Fruit fly (Drosophila melanogaster) whole organism, embryonic: ENCODE data around the gene Vm32E.

Source experiments
- ATbp ChIP-seq: fragments of 200-800 bp; sonication (Bioruptor generic); optimal IDR thresholded peaks from 2 replicates; lab custom pipeline; 2017; ENCODE audit warnings: missing biosample characterization, mild to moderate bottlenecking, missing genetic modification characterization, missing genetic modification reagents
- Aef1 ChIP-seq: fragments of 200-800 bp; sonication (Bioruptor generic); IDR thresholded peaks from 3 replicates; pipeline ENCODE4 v1.3.6; 2022; ENCODE audit warnings: missing biosample characterization, missing genetic modification characterization
- CG10321 ChIP-seq: fragments of 200-800 bp; sonication (Bioruptor generic); IDR thresholded peaks from 2 replicates; pipeline ENCODE4 v1.3.6; 2022; ENCODE audit warnings: missing biosample characterization, missing genetic modification characterization
- CG10543 ChIP-seq: fragments of 200-800 bp; sonication (Bioruptor generic); optimal IDR thresholded peaks from 3 replicates; lab custom pipeline; 2017; ENCODE audit warnings: missing biosample characterization, mild to moderate bottlenecking, missing genetic modification characterization, moderate library complexity
- CG12744 ChIP-seq: fragments of 200-800 bp; sonication (Bioruptor generic); optimal IDR thresholded peaks from 2 replicates; lab custom pipeline; 2016; ENCODE audit warnings: missing biosample characterization, missing genetic modification characterization
- CG14441 ChIP-seq: fragments of 200-800 bp; sonication (Bioruptor generic); IDR thresholded peaks from 2 replicates; pipeline ENCODE4 v1.3.6; 2022; ENCODE audit warnings: missing biosample characterization, missing genetic modification characterization
- CG14667 ChIP-seq: fragments of 200-800 bp; sonication (Bioruptor generic); IDR thresholded peaks from 2 replicates; pipeline ENCODE4 v1.3.6; 2022; ENCODE audit warnings: missing biosample characterization, missing genetic modification characterization
- CG1529 ChIP-seq: fragments of 200-800 bp; sonication (Bioruptor generic); optimal IDR thresholded peaks from 3 replicates; lab custom pipeline; 2018; ENCODE audit warnings: missing biosample characterization, missing genetic modification characterization
- CG17912 ChIP-seq: fragments of 200-800 bp; sonication (Bioruptor generic); optimal IDR thresholded peaks from 2 replicates; lab custom pipeline; 2018; ENCODE audit warnings: missing biosample characterization, mild to moderate bottlenecking, missing genetic modification characterization
- CG18476 ChIP-seq: fragments of 200-800 bp; sonication (Bioruptor generic); optimal IDR thresholded peaks from 2 replicates; lab custom pipeline; 2016; ENCODE audit warnings: missing biosample characterization, mild to moderate bottlenecking, missing genetic modification characterization
- CG3838 ChIP-seq: fragments of 200-800 bp; sonication (Bioruptor generic); optimal IDR thresholded peaks from 3 replicates; lab custom pipeline; 2016; ENCODE audit warnings: missing biosample characterization, missing genetic modification characterization
- CG6654 ChIP-seq: fragments of 200-800 bp; sonication (Bioruptor generic); optimal IDR thresholded peaks from 2 replicates; lab custom pipeline; 2017; ENCODE audit warnings: missing biosample characterization, mild to moderate bottlenecking, missing genetic modification characterization
- CG8290 ChIP-seq, 3 experiments: fragments of 200-800 bp; sonication (Bioruptor generic); optimal IDR thresholded peaks; 2 replicates each; lab custom pipeline; 2016 to 2019; ENCODE audit warnings: missing biosample characterization in 3 of 3, missing genetic modification characterization in 3 of 3, mild to moderate bottlenecking in 2 of 3, moderate library complexity in 1 of 3
- CG8388 ChIP-seq: fragments of 200-800 bp; sonication (Bioruptor generic); optimal IDR thresholded peaks from 2 replicates; lab custom pipeline; 2019; ENCODE audit warnings: missing biosample characterization, mild to moderate bottlenecking, missing genetic modification characterization, moderate library complexity
- Dbx ChIP-seq: fragments of 200-800 bp; sonication (Bioruptor generic); IDR thresholded peaks from 3 replicates; pipeline ENCODE4 v1.3.6; 2022; ENCODE audit warnings: missing biosample characterization, missing genetic modification characterization
- Drgx ChIP-seq: fragments of 200-800 bp; sonication (Bioruptor generic); IDR thresholded peaks from 2 replicates; pipeline ENCODE4 v1.3.6; 2022; ENCODE audit warnings: missing biosample characterization, missing genetic modification characterization
- Fer3 ChIP-seq: fragments of 200-800 bp; sonication (Bioruptor generic); optimal IDR thresholded peaks from 2 replicates; lab custom pipeline; 2018; ENCODE audit warnings: missing biosample characterization, mild to moderate bottlenecking, missing genetic modification characterization, moderate library complexity
- Gug ChIP-seq: fragments of 200-800 bp; sonication (Bioruptor generic); IDR thresholded peaks from 4 replicates; pipeline ENCODE4 v1.3.6; 2022; ENCODE audit warnings: missing biosample characterization, missing genetic modification characterization
- Hand ChIP-seq: fragments of 200-800 bp; sonication (Bioruptor generic); optimal IDR thresholded peaks from 2 replicates; lab custom pipeline; 2017; ENCODE audit warnings: mild to moderate bottlenecking, missing biosample characterization, missing genetic modification reagents, missing genetic modification characterization
- NC2β ChIP-seq: fragments of 200-800 bp; sonication (Bioruptor generic); optimal IDR thresholded peaks from 2 replicates; lab custom pipeline; 2016; ENCODE audit warnings: missing biosample characterization, missing genetic modification characterization
- NfI ChIP-seq: fragments of 200-800 bp; sonication (Bioruptor generic); optimal IDR thresholded peaks from 3 replicates; lab custom pipeline; 2018; ENCODE audit warnings: missing biosample characterization, mild to moderate bottlenecking, missing genetic modification characterization, moderate library complexity
- Ptx1 ChIP-seq: fragments of 200-800 bp; sonication (Bioruptor generic); IDR thresholded peaks from 2 replicates; pipeline ENCODE4 v1.3.6; 2022; ENCODE audit warnings: missing biosample characterization, missing genetic modification characterization
- Spps ChIP-seq: fragments of 200-800 bp; sonication (Bioruptor generic); optimal IDR thresholded peaks from 2 replicates; lab custom pipeline; 2018; ENCODE audit warnings: missing biosample characterization, mild to moderate bottlenecking, missing genetic modification characterization
- ac ChIP-seq: fragments of 200-800 bp; sonication (Bioruptor generic); optimal IDR thresholded peaks from 3 replicates; lab custom pipeline; 2017; ENCODE audit warnings: missing biosample characterization, mild to moderate bottlenecking, missing genetic modification characterization
- bigmax ChIP-seq: fragments of 200-800 bp; sonication (Bioruptor generic); optimal IDR thresholded peaks from 2 replicates; lab custom pipeline; 2018; ENCODE audit warnings: missing biosample characterization, mild to moderate bottlenecking, missing genetic modification characterization
- cas ChIP-seq: fragments of 200-800 bp; sonication (Bioruptor generic); IDR thresholded peaks from 2 replicates; pipeline ENCODE4 v1.3.6; 2022; ENCODE audit warnings: missing biosample characterization, missing genetic modification characterization
- caup ChIP-seq: fragments of 200-800 bp; sonication (Bioruptor generic); optimal IDR thresholded peaks from 3 replicates; lab custom pipeline; 2017; ENCODE audit warnings: missing biosample characterization, mild to moderate bottlenecking, missing genetic modification characterization, moderate library complexity; ENCODE audit not compliant: severe bottlenecking
- corto ChIP-seq: fragments of 200-800 bp; sonication (Bioruptor generic); optimal IDR thresholded peaks from 2 replicates; lab custom pipeline; 2016; ENCODE audit warnings: missing biosample characterization, mild to moderate bottlenecking, missing genetic modification characterization, moderate library complexity
- cwo ChIP-seq: fragments of 200-800 bp; sonication (Bioruptor generic); optimal IDR thresholded peaks from 3 replicates; lab custom pipeline; 2017; ENCODE audit warnings: missing biosample characterization, missing genetic modification characterization, mild to moderate bottlenecking, moderate library complexity, missing genetic modification reagents
- disco-r ChIP-seq: fragments of 200-800 bp; sonication (Bioruptor generic); optimal IDR thresholded peaks from 2 replicates; lab custom pipeline; 2016; ENCODE audit warnings: missing biosample characterization, missing genetic modification characterization
- dmrt99B ChIP-seq: fragments of 200-800 bp; sonication (Bioruptor generic); optimal IDR thresholded peaks from 2 replicates; lab custom pipeline; 2018; ENCODE audit warnings: missing biosample characterization, mild to moderate bottlenecking, missing genetic modification characterization, moderate library complexity
- exex ChIP-seq: fragments of 200-800 bp; sonication (Bioruptor generic); optimal IDR thresholded peaks from 4 replicates; lab custom pipeline; 2018; ENCODE audit warnings: missing biosample characterization, mild to moderate bottlenecking, missing genetic modification characterization, moderate library complexity
- gem ChIP-seq: fragments of 200-800 bp; sonication (Bioruptor generic); optimal IDR thresholded peaks from 2 replicates; lab custom pipeline; 2019; ENCODE audit warnings: missing biosample characterization, mild to moderate bottlenecking, missing genetic modification characterization, moderate library complexity
- grau ChIP-seq: fragments of 200-800 bp; optimal IDR thresholded peaks from 3 replicates; lab custom pipeline; 2019; ENCODE audit warnings: missing biosample characterization, mild to moderate bottlenecking, missing genetic modification characterization, moderate library complexity
- gsb ChIP-seq: fragments of 200-800 bp; sonication (Bioruptor generic); IDR thresholded peaks from 2 replicates; pipeline ENCODE4 v1.3.6; 2022; ENCODE audit warnings: missing biosample characterization, missing genetic modification characterization
- h ChIP-seq: fragments of >200 bp; optimal IDR thresholded peaks from 2 replicates; lab custom pipeline; 2017
- kni ChIP-seq: fragments of 200-800 bp; sonication (Bioruptor generic); optimal IDR thresholded peaks from 3 replicates; lab custom pipeline; 2017; ENCODE audit warnings: mild to moderate bottlenecking, missing biosample characterization, missing genetic modification reagents, missing genetic modification characterization
- lmd ChIP-seq: fragments of 200-800 bp; sonication (Bioruptor generic); IDR thresholded peaks from 2 replicates; pipeline ENCODE4 v1.3.6; 2022; ENCODE audit warnings: missing biosample characterization, missing genetic modification characterization
- nau ChIP-seq: fragments of 200-800 bp; sonication (Bioruptor generic); optimal IDR thresholded peaks from 3 replicates; lab custom pipeline; 2017; ENCODE audit warnings: missing biosample characterization, mild to moderate bottlenecking, missing genetic modification characterization, missing genetic modification reagents
- prd ChIP-seq, 3 experiments: fragments of >200 bp in 2 of 3; fragments of 200-800 bp in 1 of 3; sonication (Bioruptor generic) in 1 of 3; optimal IDR thresholded peaks in 2 of 3; IDR thresholded peaks in 1 of 3; 2 replicates in 2 of 3; 3 replicates in 1 of 3; pipeline versions ENCODE4 v1.3.6 to Lab custom; 2017 to 2022; ENCODE audit warnings: missing biosample characterization in 1 of 3, missing genetic modification characterization in 1 of 3
- pum ChIP-seq: fragments of 200-800 bp; sonication (Bioruptor generic); optimal IDR thresholded peaks from 2 replicates; lab custom pipeline; 2016; ENCODE audit warnings: missing biosample characterization, missing genetic modification characterization
- run ChIP-seq: fragments of 200-800 bp; sonication (Bioruptor generic); optimal IDR thresholded peaks from 3 replicates; lab custom pipeline; 2018; ENCODE audit warnings: missing biosample characterization, mild to moderate bottlenecking, missing genetic modification characterization
- sc ChIP-seq, 3 experiments: fragments of >200 bp in 2 of 3; fragments of 200-800 bp in 1 of 3; sonication (Bioruptor generic) in 1 of 3; optimal IDR thresholded peaks; 2 replicates in 2 of 3; 3 replicates in 1 of 3; lab custom pipeline; 2017; ENCODE audit warnings: mild to moderate bottlenecking in 1 of 3, missing biosample characterization in 1 of 3, missing genetic modification characterization in 1 of 3, missing genetic modification reagents in 1 of 3
- sd ChIP-seq: fragments of 200-800 bp; sonication (Bioruptor generic); optimal IDR thresholded peaks from 3 replicates; lab custom pipeline; 2018; ENCODE audit warnings: missing biosample characterization, mild to moderate bottlenecking, missing genetic modification characterization, moderate library complexity
- seq ChIP-seq: fragments of 200-800 bp; sonication (Bioruptor generic); IDR thresholded peaks from 2 replicates; pipeline ENCODE4 v1.3.6; 2022; ENCODE audit warnings: missing biosample characterization, missing genetic modification characterization
- sim ChIP-seq: fragments of 200-800 bp; sonication (Bioruptor generic); IDR thresholded peaks from 2 replicates; pipeline ENCODE4 v1.3.6; 2022; ENCODE audit warnings: missing biosample characterization, missing genetic modification characterization
- tgo ChIP-seq: fragments of 200-800 bp; sonication (Bioruptor generic); IDR thresholded peaks from 3 replicates; pipeline ENCODE4 v1.3.6; 2022; ENCODE audit warnings: missing biosample characterization, missing genetic modification characterization

The Vm32E gene

DNA sequence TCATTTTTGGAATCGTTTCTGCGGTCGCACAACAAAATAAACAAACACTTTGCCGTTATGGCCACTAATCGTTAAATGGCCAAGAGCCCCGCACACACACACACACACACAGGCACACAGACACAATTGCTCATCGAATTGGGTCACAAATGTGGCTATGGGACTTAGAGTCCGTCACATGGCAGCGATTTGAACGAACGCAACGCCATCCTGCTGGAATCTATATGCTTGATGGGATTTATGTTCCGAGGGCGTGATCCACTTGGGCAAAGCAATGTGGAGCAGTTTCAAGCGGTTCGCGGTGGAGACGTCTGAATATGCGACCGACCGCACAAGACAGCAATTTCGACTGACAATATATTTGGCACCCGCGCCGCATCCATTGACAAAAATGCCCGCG, 916 bp downstream of the Vm32E start (continued):
- TF ChIP-seq Hand (no peak), CG18476 (no peak), sd (tag; lab: Kevin White, UChicago) (peak; percentile 2), cas (GFP tag; lab: Robert Waterston, UW) (0 out of 2 replicates have a peak, but pooled peaks have one; percentile 16), sim (GFP tag; lab: Robert Waterston, UW) (no peak), run (tag; lab: Kevin White, UChicago) (no peak), Aef1 (GFP tag; lab: Robert Waterston, UW) (no peak), prd (optimal IDR thresholded peaks at IDR 0.05; lab: Kevin White, UChicago) (no peak), prd (GFP tag; IDR thresholded peaks at IDR 0.05; lab: Robert Waterston, UW) (no peak), CG10321 (GFP tag; lab: Robert Waterston, UW) (no peak)

DNA sequence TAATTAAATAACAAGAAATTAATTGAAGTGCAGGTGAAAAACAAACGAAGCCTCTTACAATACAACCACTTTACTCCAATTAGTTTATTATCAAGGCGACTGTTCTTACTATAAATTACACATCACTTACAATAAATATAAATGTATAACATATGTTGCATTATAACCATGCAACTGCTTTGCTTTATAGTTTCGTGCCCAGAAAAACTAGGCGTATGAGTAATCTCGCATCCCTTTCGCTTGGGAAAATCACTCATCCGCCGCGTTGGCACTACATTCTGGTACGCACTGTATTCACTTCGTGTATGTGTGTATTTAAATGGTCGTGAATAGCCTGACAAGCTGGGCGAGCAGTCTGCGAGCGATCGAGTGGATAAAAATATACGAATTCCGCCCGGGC, 1.6 kb downstream of the Vm32E start:
- TF ChIP-seq CG14441 (GFP tag; lab: Robert Waterston, UW) (peak; percentile 48; the same call in 1 of the 2 replicates), CG14667 (no peak), grau (tag; lab: Kevin White, UChicago) (peak; percentile 65), disco-r (GFP tag; lab: Kevin White, UChicago) (no peak), Fer3 (tag; lab: Kevin White, UChicago) (no peak), kni (GFP tag; lab: Kevin White, UChicago) (no peak), cwo (GFP tag; lab: Kevin White, UChicago) (no peak), gsb (peak; percentile 27; the same call in 1 of the 2 replicates), exex (no peak), Aef1 (GFP tag; lab: Robert Waterston, UW) (no peak), Spps (tag; lab: Kevin White, UChicago) (no peak), Ptx1 (GFP tag; lab: Robert Waterston, UW) (peak; percentile 20; the same call in 1 of the 2 replicates), CG8290 (GFP tag; optimal IDR thresholded peaks at IDR 0.05; lab: Kevin White, UChicago) (no peak), CG8290 (tag; optimal IDR thresholded peaks at IDR 0.05; lab: Kevin White, UChicago) (no peak), NC2β (no peak), seq (no peak), gem (tag; lab: Kevin White, UChicago) (peak; percentile 27), corto (GFP tag; lab: Kevin White, UChicago) (no peak), ATbp (GFP tag; lab: Kevin White, UChicago) (no peak), sc (optimal IDR thresholded peaks at IDR 0.05; lab: Kevin White, UChicago) (no peak), sc (GFP tag; optimal IDR thresholded peaks at IDR 0.05; lab: Kevin White, UChicago) (no peak), CG6654 (no peak), prd (optimal IDR thresholded peaks at IDR 0.05; lab: Kevin White, UChicago) (no peak), prd (GFP tag; IDR thresholded peaks at IDR 0.05; lab: Robert Waterston, UW) (peak; percentile 47; the same call in 2 of the 3 replicates), ac (GFP tag; lab: Kevin White, UChicago) (no peak), caup (GFP tag; lab: Kevin White, UChicago) (no peak), CG3838 (GFP tag; lab: Kevin White, UChicago) (no peak), Dbx (GFP tag; lab: Robert Waterston, UW) (no peak), CG12744 (GFP tag; lab: Kevin White, UChicago) (no peak), CG8388 (GFP tag; lab: Kevin White, UChicago) (peak; percentile 51), h (lab: Kevin White, UChicago) (no peak), tgo (0 out of 3 replicates have a peak, but pooled peaks have one; percentile 15), CG17912 (GFP tag; lab: Kevin White, UChicago) (no peak), lmd (GFP tag; lab: Robert Waterston, UW) (peak; percentile 13; the same call in 1 of the 2 replicates), dmrt99B (tag; lab: Kevin White, UChicago) (peak; percentile 31), CG1529 (GFP tag; lab: Kevin White, UChicago) (no peak), Drgx (GFP tag; lab: Robert Waterston, UW) (no peak), NfI (GFP tag; lab: Kevin White, UChicago) (no peak), pum (GFP tag; lab: Kevin White, UChicago) (no peak), bigmax (GFP tag; lab: Kevin White, UChicago) (no peak), nau (GFP tag; lab: Kevin White, UChicago) (no peak), CG10543 (GFP tag; lab: Kevin White, UChicago) (peak; percentile 0), Gug (GFP tag; lab: Robert Waterston, UW) (peak; percentile 35; the same call in 1 of the 4 replicates)
